Fruit fly (Drosophila melanogaster) whole organism, embryonic: Measurements from ENCODE around the gene CG18598.

Source experiments
- Atf-2 ChIP-seq: fragments of 200-800 bp; sonication (Bioruptor generic); optimal IDR thresholded peaks from 2 replicates; lab custom pipeline; 2016; ENCODE audit warnings: missing biosample characterization, missing genetic modification characterization
- CG10147 ChIP-seq: fragments of 200-800 bp; sonication (Bioruptor generic); optimal IDR thresholded peaks from 2 replicates; lab custom pipeline; 2019; ENCODE audit warnings: missing biosample characterization, mild to moderate bottlenecking, missing genetic modification characterization, moderate library complexity
- CG11093 ChIP-seq: fragments of 200-800 bp; sonication (Bioruptor generic); IDR thresholded peaks from 3 replicates; pipeline ENCODE4 v1.3.6; 2022; ENCODE audit warnings: missing biosample characterization, missing genetic modification characterization
- CG12659 ChIP-seq: fragments of 200-800 bp; sonication (Bioruptor generic); optimal IDR thresholded peaks from 3 replicates; lab custom pipeline; 2017; ENCODE audit warnings: mild to moderate bottlenecking, missing biosample characterization, missing genetic modification reagents, missing genetic modification characterization
- CG13287 ChIP-seq: fragments of 200-800 bp; sonication (Bioruptor generic); IDR thresholded peaks from 2 replicates; pipeline ENCODE4 v1.3.6; 2022; ENCODE audit warnings: missing biosample characterization, missing genetic modification characterization; ENCODE audit not compliant: partially characterized antibody
- CG16779 ChIP-seq: fragments of 200-800 bp; sonication (Bioruptor generic); IDR thresholded peaks from 2 replicates; pipeline ENCODE4 v1.3.6; 2022; ENCODE audit warnings: missing biosample characterization, missing genetic modification characterization
- CG17361 ChIP-seq: fragments of 200-800 bp; sonication (Bioruptor generic); IDR thresholded peaks from 3 replicates; pipeline ENCODE4 v1.3.6; 2022; ENCODE audit warnings: missing biosample characterization, missing genetic modification characterization
- CG18599 ChIP-seq: fragments of 200-800 bp; sonication (Bioruptor generic); optimal IDR thresholded peaks from 3 replicates; lab custom pipeline; 2017; ENCODE audit warnings: missing biosample characterization, missing genetic modification characterization, mild to moderate bottlenecking, moderate library complexity, missing genetic modification reagents
- CG2875 ChIP-seq: fragments of 200-800 bp; sonication (Bioruptor generic); optimal IDR thresholded peaks from 2 replicates; lab custom pipeline; 2017; ENCODE audit warnings: missing biosample characterization, mild to moderate bottlenecking, missing genetic modification characterization, missing genetic modification reagents
- CG4617 ChIP-seq: fragments of 200-800 bp; sonication (Bioruptor generic); optimal IDR thresholded peaks from 3 replicates; lab custom pipeline; 2016; ENCODE audit warnings: missing biosample characterization, missing genetic modification characterization, borderline replicate concordance
- CG6683 ChIP-seq: fragments of 200-800 bp; sonication (Bioruptor generic); optimal IDR thresholded peaks from 2 replicates; lab custom pipeline; 2017; ENCODE audit warnings: missing biosample characterization, mild to moderate bottlenecking, missing genetic modification characterization, missing genetic modification reagents
- CG7556 ChIP-seq: fragments of 200-800 bp; sonication (Bioruptor generic); optimal IDR thresholded peaks from 2 replicates; lab custom pipeline; 2017; ENCODE audit warnings: missing biosample characterization, mild to moderate bottlenecking, missing genetic modification characterization
- CG7928 ChIP-seq: fragments of 200-800 bp; sonication (Bioruptor generic); optimal IDR thresholded peaks from 2 replicates; lab custom pipeline; 2017; ENCODE audit warnings: missing biosample characterization, mild to moderate bottlenecking, missing genetic modification characterization
- CG8388 ChIP-seq: fragments of 200-800 bp; sonication (Bioruptor generic); optimal IDR thresholded peaks from 2 replicates; lab custom pipeline; 2019; ENCODE audit warnings: missing biosample characterization, mild to moderate bottlenecking, missing genetic modification characterization, moderate library complexity
- CrebB ChIP-seq: fragments of 200-800 bp; sonication (Bioruptor generic); optimal IDR thresholded peaks from 3 replicates; lab custom pipeline; 2018; ENCODE audit warnings: missing biosample characterization, mild to moderate bottlenecking, missing genetic modification characterization
- Dbx ChIP-seq: fragments of 200-800 bp; sonication (Bioruptor generic); IDR thresholded peaks from 3 replicates; pipeline ENCODE4 v1.3.6; 2022; ENCODE audit warnings: missing biosample characterization, missing genetic modification characterization
- Deaf1 ChIP-seq: fragments of 200-800 bp; optimal IDR thresholded peaks from 3 replicates; lab custom pipeline; 2019; ENCODE audit warnings: missing biosample characterization, mild to moderate bottlenecking, missing genetic modification characterization, moderate library complexity
- Dip2 ChIP-seq: fragments of 200-800 bp; sonication (Bioruptor generic); IDR thresholded peaks from 2 replicates; pipeline ENCODE4 v1.3.6; 2022; ENCODE audit warnings: missing biosample characterization, missing genetic modification characterization
- Dp ChIP-seq: fragments of 200-800 bp; sonication (Bioruptor generic); optimal IDR thresholded peaks from 2 replicates; lab custom pipeline; 2018; ENCODE audit warnings: missing biosample characterization, mild to moderate bottlenecking, missing genetic modification characterization, moderate library complexity
- Hr39 ChIP-seq: fragments of >200 bp; optimal IDR thresholded peaks from 2 replicates; lab custom pipeline; 2017
- MTF-1 ChIP-seq: fragments of 200-800 bp; sonication (Bioruptor generic); optimal IDR thresholded peaks from 2 replicates; lab custom pipeline; 2018; ENCODE audit warnings: missing biosample characterization, mild to moderate bottlenecking, missing genetic modification characterization, borderline replicate concordance
- Med ChIP-seq: fragments of 200-800 bp; sonication (Bioruptor generic); peaks from one replicate; lab custom pipeline; 2016; ENCODE audit warnings: missing biosample characterization, missing genetic modification characterization, mild to moderate bottlenecking, inconsistent platforms, moderate library complexity
- Mrtf ChIP-seq: fragments of 200-800 bp; sonication (Bioruptor generic); IDR thresholded peaks from 3 replicates; pipeline ENCODE4 v1.3.6; 2022; ENCODE audit warnings: missing biosample characterization, missing genetic modification characterization
- Myb ChIP-seq: fragments of 200-800 bp; sonication (Bioruptor generic); optimal IDR thresholded peaks from 2 replicates; lab custom pipeline; 2016; ENCODE audit warnings: missing biosample characterization, missing genetic modification characterization
- Nf-YC ChIP-seq: fragments of 200-800 bp; optimal IDR thresholded peaks from 3 replicates; lab custom pipeline; 2019; ENCODE audit warnings: missing biosample characterization, mild to moderate bottlenecking, missing genetic modification characterization, moderate library complexity
- Opbp ChIP-seq: fragments of 200-800 bp; sonication (Bioruptor generic); IDR thresholded peaks from 3 replicates; pipeline ENCODE4 v1.3.6; 2022; ENCODE audit warnings: missing biosample characterization, missing genetic modification characterization; ENCODE audit not compliant: partially characterized antibody
- Ravus ChIP-seq: fragments of 200-800 bp; sonication (Bioruptor generic); IDR thresholded peaks from 2 replicates; pipeline ENCODE4 v1.3.6; 2022; ENCODE audit warnings: missing biosample characterization, missing genetic modification characterization
- Six4 ChIP-seq: fragments of 200-800 bp; sonication (Bioruptor generic); optimal IDR thresholded peaks from 2 replicates; lab custom pipeline; 2016; ENCODE audit warnings: missing biosample characterization, missing genetic modification characterization
- YL-1 ChIP-seq: fragments of 200-800 bp; sonication (Bioruptor generic); optimal IDR thresholded peaks from 3 replicates; lab custom pipeline; 2017; ENCODE audit warnings: missing biosample characterization, mild to moderate bottlenecking, missing genetic modification characterization
- amos ChIP-seq: fragments of 200-800 bp; sonication (Bioruptor generic); IDR thresholded peaks from 2 replicates; pipeline ENCODE4 v1.3.6; 2022; ENCODE audit warnings: missing biosample characterization, missing genetic modification characterization; ENCODE audit not compliant: partially characterized antibody
- bab2 ChIP-seq: fragments of 200-800 bp; sonication (Bioruptor generic); optimal IDR thresholded peaks from 2 replicates; lab custom pipeline; 2016; ENCODE audit warnings: missing biosample characterization, missing genetic modification characterization
- chif ChIP-seq, 2 experiments: fragments of 200-800 bp; sonication (Bioruptor generic); optimal IDR thresholded peaks; 3 replicates each; lab custom pipeline; 2016; ENCODE audit warnings: missing biosample characterization in 2 of 2, missing genetic modification characterization in 2 of 2
- ems ChIP-seq: fragments of 200-800 bp; sonication (Bioruptor generic); optimal IDR thresholded peaks from 3 replicates; lab custom pipeline; 2016; ENCODE audit warnings: missing biosample characterization, missing genetic modification characterization
- en ChIP-seq: fragments of 200-800 bp; sonication (Bioruptor generic); optimal IDR thresholded peaks from 2 replicates; lab custom pipeline; 2016; ENCODE audit warnings: missing biosample characterization, missing genetic modification characterization
- eyg ChIP-seq: fragments of 200-800 bp; sonication (Bioruptor generic); optimal IDR thresholded peaks from 3 replicates; lab custom pipeline; 2016; ENCODE audit warnings: missing biosample characterization, missing genetic modification characterization
- gfzf ChIP-seq: fragments of 200-800 bp; sonication (Bioruptor generic); optimal IDR thresholded peaks from 2 replicates; lab custom pipeline; 2016; ENCODE audit warnings: missing biosample characterization, mild to moderate bottlenecking, missing genetic modification characterization, moderate library complexity
- inv ChIP-seq: fragments of 200-800 bp; sonication (Bioruptor generic); IDR thresholded peaks from 2 replicates; pipeline ENCODE4 v1.3.6; 2022; ENCODE audit warnings: missing biosample characterization, missing genetic modification characterization; ENCODE audit not compliant: partially characterized antibody
- kah ChIP-seq: fragments of 200-800 bp; sonication (Bioruptor generic); optimal IDR thresholded peaks from 2 replicates; lab custom pipeline; 2018; ENCODE audit warnings: missing biosample characterization, mild to moderate bottlenecking, missing genetic modification characterization
- kay ChIP-seq: fragments of 200-800 bp; sonication (Bioruptor generic); optimal IDR thresholded peaks from 2 replicates; lab custom pipeline; 2016; ENCODE audit warnings: missing biosample characterization, missing genetic modification characterization
- lbe ChIP-seq: fragments of 200-800 bp; sonication (Bioruptor generic); optimal IDR thresholded peaks from 2 replicates; lab custom pipeline; 2016; ENCODE audit warnings: missing biosample characterization, mild to moderate bottlenecking, missing genetic modification characterization
- pfk ChIP-seq: fragments of 200-800 bp; sonication (Bioruptor generic); optimal IDR thresholded peaks from 2 replicates; lab custom pipeline; 2018; ENCODE audit warnings: missing biosample characterization, mild to moderate bottlenecking, missing genetic modification characterization, moderate library complexity
- phol ChIP-seq: fragments of 200-800 bp; sonication (Bioruptor generic); optimal IDR thresholded peaks from 3 replicates; lab custom pipeline; 2018; ENCODE audit warnings: missing biosample characterization, mild to moderate bottlenecking, missing genetic modification characterization, moderate library complexity
- salm ChIP-seq: fragments of 200-800 bp; sonication (Bioruptor generic); optimal IDR thresholded peaks from 2 replicates; lab custom pipeline; 2018; ENCODE audit warnings: missing biosample characterization, mild to moderate bottlenecking, missing genetic modification characterization
- sd ChIP-seq: fragments of 200-800 bp; sonication (Bioruptor generic); optimal IDR thresholded peaks from 3 replicates; lab custom pipeline; 2018; ENCODE audit warnings: missing biosample characterization, mild to moderate bottlenecking, missing genetic modification characterization, moderate library complexity
- sens ChIP-seq: fragments of 200-800 bp; sonication (Bioruptor generic); peaks from one replicate; lab custom pipeline; 2016; ENCODE audit warnings: missing biosample characterization, missing genetic modification characterization
- sna ChIP-seq: fragments of 200-800 bp; sonication (Bioruptor generic); IDR thresholded peaks from 2 replicates; pipeline ENCODE4 v1.3.6; 2022; ENCODE audit warnings: missing biosample characterization, missing genetic modification characterization; ENCODE audit not compliant: partially characterized antibody
- tll ChIP-seq, 2 experiments: fragments of 200-800 bp in 1 of 2; fragments of >200 bp in 1 of 2; sonication (Bioruptor generic) in 1 of 2; optimal IDR thresholded peaks; 2 replicates each; lab custom pipeline; 2017 to 2019; ENCODE audit warnings: missing biosample characterization in 2 of 2, missing genetic modification characterization in 2 of 2, mild to moderate bottlenecking in 1 of 2, moderate library complexity in 1 of 2
- trem ChIP-seq: fragments of 200-800 bp; optimal IDR thresholded peaks from 3 replicates; lab custom pipeline; 2019; ENCODE audit warnings: missing biosample characterization, mild to moderate bottlenecking, missing genetic modification characterization, moderate library complexity
- tup ChIP-seq: fragments of 200-800 bp; sonication (Bioruptor generic); optimal IDR thresholded peaks from 2 replicates; lab custom pipeline; 2016; ENCODE audit warnings: missing biosample characterization, mild to moderate bottlenecking, missing genetic modification characterization, moderate library complexity
- usp ChIP-seq: fragments of >200 bp; optimal IDR thresholded peaks from 2 replicates; lab custom pipeline; 2017; ENCODE audit warnings: missing biosample characterization, missing genetic modification characterization
- wor ChIP-seq: fragments of 200-800 bp; sonication (Bioruptor generic); IDR thresholded peaks from 2 replicates; pipeline ENCODE4 v1.3.6; 2022; ENCODE audit warnings: missing biosample characterization, missing genetic modification characterization

Gene CG18598

DNA sequence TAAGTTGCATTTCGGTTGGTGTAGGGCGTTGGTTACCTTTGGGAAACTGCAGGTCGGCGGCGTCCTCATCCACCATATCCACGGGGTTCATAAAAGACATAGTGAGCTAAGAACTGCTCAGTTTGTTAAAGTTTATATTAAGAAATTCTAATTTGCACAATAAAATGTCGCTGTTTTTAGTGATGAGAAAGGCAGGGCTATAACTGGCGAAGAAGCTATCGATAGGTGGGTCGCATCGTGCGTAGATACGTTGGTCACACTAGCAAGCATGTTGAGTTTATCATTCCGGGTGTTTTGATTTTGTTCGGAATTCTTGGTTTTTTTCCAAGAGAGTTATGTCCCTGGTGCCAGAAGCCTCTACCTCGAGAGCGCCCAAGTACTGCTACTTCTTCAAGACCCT is 4.4 kb downstream of the CG18598 start, which contains the start of the genes Ada2a, Polr2D, Tgs1 and moi (continued):
- TF ChIP-seq en: no peak
- TF ChIP-seq wor (GFP tag; lab: Robert Waterston, UW): no peak
- no peak for TF ChIP-seq chif (GFP tag; optimal IDR thresholded peaks at IDR 0.05; lab: Kevin White, UChicago)
- TF ChIP-seq phol: peak; percentile 56
- peak; percentile 67 for TF ChIP-seq Dp (GFP tag; lab: Kevin White, UChicago)
- no peak for TF ChIP-seq Hr39 (lab: Kevin White, UChicago)
- TF ChIP-seq sd: peak; percentile 40
- no peak for TF ChIP-seq Atf-2 (GFP tag; lab: Kevin White, UChicago)
- no peak for TF ChIP-seq CG6683 (GFP tag; lab: Kevin White, UChicago)
- TF ChIP-seq CG12659 (GFP tag; lab: Kevin White, UChicago): peak; percentile 42
- TF ChIP-seq Med (GFP tag; lab: Kevin White, UChicago): peak; percentile 82
- no peak for TF ChIP-seq CG17361 (GFP tag; lab: Robert Waterston, UW)
- TF ChIP-seq Dbx (GFP tag; lab: Robert Waterston, UW): no peak
- peak; percentile 35 for TF ChIP-seq Myb (GFP tag; lab: Kevin White, UChicago)
- no peak for TF ChIP-seq tll (GFP tag; optimal IDR thresholded peaks at IDR 0.05; lab: Kevin White, UChicago)
- no peak for TF ChIP-seq ems (GFP tag; lab: Kevin White, UChicago)
- peak; percentile 92 for TF ChIP-seq CG4617 (GFP tag; lab: Kevin White, UChicago)
- no peak for TF ChIP-seq CG2875
- no peak for TF ChIP-seq CG16779 (GFP tag; lab: Robert Waterston, UW)
- TF ChIP-seq CrebB: no peak
- TF ChIP-seq gfzf (GFP tag; lab: Kevin White, UChicago): peak; percentile 60
- TF ChIP-seq salm (tag; lab: Kevin White, UChicago): no peak
- TF ChIP-seq sna: peak; percentile 64
- no peak for TF ChIP-seq eyg (GFP tag; lab: Kevin White, UChicago)
- no peak for TF ChIP-seq Six4 (GFP tag; lab: Kevin White, UChicago)
- TF ChIP-seq tup: no peak
- no peak for TF ChIP-seq CG7928 (GFP tag; lab: Kevin White, UChicago)
- TF ChIP-seq Mrtf: no peak
- TF ChIP-seq kah (GFP tag; lab: Kevin White, UChicago): no peak
- peak; percentile 44 for TF ChIP-seq YL-1
- no peak for TF ChIP-seq lbe (GFP tag; lab: Kevin White, UChicago)
- no peak for TF ChIP-seq CG10147
- no peak for TF ChIP-seq Ravus (GFP tag; lab: Robert Waterston, UW)
- TF ChIP-seq CG7556 (GFP tag; lab: Kevin White, UChicago): no peak
- TF ChIP-seq kay (GFP tag; lab: Kevin White, UChicago): no peak
- no peak for TF ChIP-seq bab2 (GFP tag; lab: Kevin White, UChicago)
- peak; percentile 18 for TF ChIP-seq sens (GFP tag; lab: Kevin White, UChicago)
- TF ChIP-seq pfk (GFP tag; lab: Kevin White, UChicago): no peak
- no peak for TF ChIP-seq CG11093
- peak; percentile 87 for TF ChIP-seq Opbp (GFP tag; lab: Robert Waterston, UW)
- TF ChIP-seq MTF-1 (GFP tag; lab: Kevin White, UChicago): no peak
- TF ChIP-seq Dip2 (GFP tag; lab: Robert Waterston, UW): no peak
- peak; percentile 84 for TF ChIP-seq amos
- no peak for TF ChIP-seq Deaf1 (tag; lab: Kevin White, UChicago)
- peak; percentile 5 for TF ChIP-seq Nf-YC (tag; lab: Kevin White, UChicago)
- peak; percentile 86 for TF ChIP-seq CG13287 (GFP tag; lab: Robert Waterston, UW)
- peak; percentile 66 for TF ChIP-seq inv (GFP tag; lab: Robert Waterston, UW)
- TF ChIP-seq CG18599 (GFP tag; lab: Kevin White, UChicago): no peak
- TF ChIP-seq trem (tag; lab: Kevin White, UChicago): peak; percentile 70
- no peak for TF ChIP-seq CG8388 (GFP tag; lab: Kevin White, UChicago)
- no peak for TF ChIP-seq usp (GFP tag; lab: Kevin White, UChicago)
